Fruit fly (Drosophila melanogaster) whole organism, prepupa: ENCODE data around the gene CG34238.

Source experiments
- CG3032 ChIP-seq: fragments of 200-800 bp; optimal IDR thresholded peaks from 2 replicates; lab custom pipeline; 2019; ENCODE audit warnings: missing biosample characterization, mild to moderate bottlenecking, missing genetic modification characterization, moderate library complexity
- CG32006 ChIP-seq: fragments of 200-800 bp; sonication (Bioruptor generic); optimal IDR thresholded peaks from 3 replicates; lab custom pipeline; 2017; ENCODE audit warnings: missing biosample characterization, mild to moderate bottlenecking, missing genetic modification characterization
- Hr38 ChIP-seq: sonication (Bioruptor generic); optimal IDR thresholded peaks from 2 replicates; lab custom pipeline; 2016; ENCODE audit warnings: missing biosample characterization, missing genetic modification characterization
- Smox ChIP-seq: fragments of 200-800 bp; sonication (Bioruptor generic); optimal IDR thresholded peaks from 3 replicates; lab custom pipeline; 2016; ENCODE audit warnings: missing biosample characterization, missing genetic modification characterization

DNA sequence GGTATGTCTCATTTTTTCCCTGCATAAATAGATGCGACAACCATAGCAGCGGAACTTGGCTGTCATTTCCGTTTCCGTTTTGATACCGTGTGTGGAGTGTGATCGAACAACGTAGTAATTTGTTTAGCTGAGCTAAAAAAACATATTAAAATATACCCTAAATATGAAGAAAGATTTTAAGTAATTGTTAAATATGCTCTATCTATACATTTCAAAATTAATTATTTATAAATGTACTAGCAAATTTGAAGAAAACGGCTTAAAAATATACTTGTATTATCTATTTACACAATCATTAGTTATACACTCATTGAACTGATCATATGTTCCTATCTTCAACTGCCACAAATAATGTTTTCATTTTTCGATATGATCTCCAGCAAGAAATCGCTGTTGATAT is at the start of gene CG34238:
- TF ChIP-seq Smox (GFP tag; lab: Kevin White, UChicago) (no peak), CG32006 (GFP tag; lab: Kevin White, UChicago) (no peak), CG3032 (tag; lab: Kevin White, UChicago) (no peak), Hr38 (no peak)
